Fruit fly (Drosophila melanogaster) whole organism, adult: Measurements from ENCODE around the gene Ance-2.

ENCODE experiments used
- CG1620 ChIP-seq: fragments of 200-800 bp; sonication (Bioruptor generic); optimal IDR thresholded peaks from 2 replicates; lab custom pipeline; 2016; ENCODE audit warnings: missing biosample characterization, missing genetic modification characterization
- CG7101 ChIP-seq: fragments of 200-800 bp; sonication (Bioruptor generic); optimal IDR thresholded peaks from 2 replicates; lab custom pipeline; 2018; ENCODE audit warnings: missing biosample characterization, mild to moderate bottlenecking, missing genetic modification characterization, moderate library complexity

- no peak for TF ChIP-seq CG1620 (GFP tag; lab: Kevin White, UChicago)
- no peak for TF ChIP-seq CG7101 (tag; lab: Kevin White, UChicago)
These were observed 51.3 kb downstream of the Ance-2 start for dm6 chr2L:13960399-13960798.
